Fruit fly (Drosophila melanogaster) whole organism, embryonic: ENCODE data around the gene CG31910.
A peak's percentile ranks its signal among the peaks of the same experiment; 100 is the strongest.

Experiments
- Aef1 ChIP-seq: fragments of 200-800 bp; sonication (Bioruptor generic); IDR thresholded peaks from 3 replicates; pipeline ENCODE4 v1.3.6; 2022; ENCODE audit warnings: missing biosample characterization, missing genetic modification characterization
- B-H1 ChIP-seq: fragments of 200-800 bp; sonication (Bioruptor generic); IDR thresholded peaks from 3 replicates; pipeline ENCODE4 v1.3.6; 2022; ENCODE audit warnings: missing biosample characterization, missing genetic modification characterization
- CG10274 ChIP-seq: fragments of 200-800 bp; sonication (Bioruptor generic); optimal IDR thresholded peaks from 3 replicates; lab custom pipeline; 2017; ENCODE audit warnings: missing biosample characterization, mild to moderate bottlenecking, missing genetic modification characterization
- CG11504 ChIP-seq: fragments of 200-800 bp; sonication (Bioruptor generic); optimal IDR thresholded peaks from 3 replicates; lab custom pipeline; 2019; ENCODE audit warnings: missing biosample characterization, mild to moderate bottlenecking, missing genetic modification characterization, moderate library complexity
- CG12071 ChIP-seq: fragments of 200-800 bp; sonication (Bioruptor generic); optimal IDR thresholded peaks from 3 replicates; lab custom pipeline; 2018; ENCODE audit warnings: missing biosample characterization, mild to moderate bottlenecking, missing genetic modification characterization
- CG12391 ChIP-seq: fragments of 200-800 bp; sonication (Bioruptor generic); optimal IDR thresholded peaks from 3 replicates; lab custom pipeline; 2018; ENCODE audit warnings: missing biosample characterization, mild to moderate bottlenecking, missing genetic modification characterization, moderate library complexity
- CG12744 ChIP-seq: fragments of 200-800 bp; sonication (Bioruptor generic); optimal IDR thresholded peaks from 2 replicates; lab custom pipeline; 2016; ENCODE audit warnings: missing biosample characterization, missing genetic modification characterization
- CG12769 ChIP-seq: fragments of 200-800 bp; sonication (Bioruptor generic); optimal IDR thresholded peaks from 2 replicates; lab custom pipeline; 2019; ENCODE audit warnings: missing biosample characterization, mild to moderate bottlenecking, missing genetic modification characterization, moderate library complexity
- CG14014 ChIP-seq: fragments of 200-800 bp; sonication (Bioruptor generic); IDR thresholded peaks from 2 replicates; pipeline ENCODE4 v1.3.6; 2022; ENCODE audit warnings: missing biosample characterization, missing genetic modification characterization
- CG1603 ChIP-seq: fragments of 200-800 bp; sonication (Bioruptor generic); optimal IDR thresholded peaks from 2 replicates; lab custom pipeline; 2019; ENCODE audit warnings: missing biosample characterization, mild to moderate bottlenecking, missing genetic modification characterization, moderate library complexity
- CG17359 ChIP-seq: fragments of 200-800 bp; sonication (Bioruptor generic); optimal IDR thresholded peaks from 3 replicates; lab custom pipeline; 2018; ENCODE audit warnings: missing biosample characterization, mild to moderate bottlenecking, missing genetic modification characterization, moderate library complexity
- CG2129 ChIP-seq: fragments of 200-800 bp; sonication (Bioruptor generic); IDR thresholded peaks from 2 replicates; pipeline ENCODE4 v1.3.6; 2022; ENCODE audit warnings: missing biosample characterization, missing genetic modification characterization; ENCODE audit not compliant: partially characterized antibody
- CG2712 ChIP-seq: fragments of 200-800 bp; optimal IDR thresholded peaks from 3 replicates; lab custom pipeline; 2019; ENCODE audit warnings: missing biosample characterization, mild to moderate bottlenecking, missing genetic modification characterization, moderate library complexity
- CG30403 ChIP-seq: fragments of 200-800 bp; sonication (Bioruptor generic); optimal IDR thresholded peaks from 3 replicates; lab custom pipeline; 2016; ENCODE audit warnings: missing biosample characterization, missing genetic modification characterization
- CG31441 ChIP-seq: fragments of 200-800 bp; sonication (Bioruptor generic); IDR thresholded peaks from 2 replicates; pipeline ENCODE4 v1.3.6; 2022; ENCODE audit warnings: missing biosample characterization, missing genetic modification characterization
- CG32767 ChIP-seq: fragments of 200-800 bp; sonication (Bioruptor generic); IDR thresholded peaks from 2 replicates; pipeline ENCODE4 v1.3.6; 2022; ENCODE audit warnings: missing biosample characterization, missing genetic modification characterization
- CG5180 ChIP-seq: fragments of 200-800 bp; sonication (Bioruptor generic); optimal IDR thresholded peaks from 3 replicates; lab custom pipeline; 2017; ENCODE audit warnings: missing biosample characterization, missing genetic modification characterization, mild to moderate bottlenecking, moderate library complexity, missing genetic modification reagents
- CG6175 ChIP-seq: fragments of 200-800 bp; sonication (Bioruptor generic); IDR thresholded peaks from 3 replicates; pipeline ENCODE4 v1.3.6; 2022; ENCODE audit warnings: missing biosample characterization, missing genetic modification characterization
- CG7987 ChIP-seq: fragments of 200-800 bp; sonication (Bioruptor generic); optimal IDR thresholded peaks from 2 replicates; lab custom pipeline; 2018; ENCODE audit warnings: missing biosample characterization, mild to moderate bottlenecking, missing genetic modification characterization, moderate library complexity
- CG8388 ChIP-seq: fragments of 200-800 bp; sonication (Bioruptor generic); optimal IDR thresholded peaks from 2 replicates; lab custom pipeline; 2019; ENCODE audit warnings: missing biosample characterization, mild to moderate bottlenecking, missing genetic modification characterization, moderate library complexity
- CG9932 ChIP-seq: fragments of 200-800 bp; sonication (Bioruptor generic); IDR thresholded peaks from 2 replicates; pipeline ENCODE4 v1.3.6; 2022; ENCODE audit warnings: missing biosample characterization, missing genetic modification characterization
- CkIIα-i1 ChIP-seq: fragments of 200-800 bp; sonication (Bioruptor generic); IDR thresholded peaks from 2 replicates; pipeline ENCODE4 v1.3.6; 2022; ENCODE audit warnings: missing biosample characterization, missing genetic modification characterization
- CrebB ChIP-seq: fragments of 200-800 bp; sonication (Bioruptor generic); optimal IDR thresholded peaks from 3 replicates; lab custom pipeline; 2018; ENCODE audit warnings: missing biosample characterization, mild to moderate bottlenecking, missing genetic modification characterization
- Ets65A ChIP-seq: fragments of 200-800 bp; sonication (Bioruptor generic); peaks from one replicate; lab custom pipeline; 2016; ENCODE audit warnings: missing biosample characterization, missing genetic modification characterization
- Fer2 ChIP-seq: fragments of 200-800 bp; sonication (Bioruptor generic); optimal IDR thresholded peaks from 2 replicates; lab custom pipeline; 2018; ENCODE audit warnings: missing biosample characterization, mild to moderate bottlenecking, missing genetic modification characterization, moderate library complexity
- H2.0 ChIP-seq: fragments of 200-800 bp; sonication (Bioruptor generic); IDR thresholded peaks from 2 replicates; pipeline ENCODE4 v1.3.6; 2022; ENCODE audit warnings: missing biosample characterization, missing genetic modification characterization
- HLHmδ ChIP-seq: fragments of 200-800 bp; sonication (Bioruptor generic); optimal IDR thresholded peaks from 2 replicates; lab custom pipeline; 2018; ENCODE audit warnings: missing biosample characterization, mild to moderate bottlenecking, missing genetic modification characterization, moderate library complexity
- Kr ChIP-seq: fragments of 200-800 bp; sonication (Bioruptor generic); optimal IDR thresholded peaks from 2 replicates; lab custom pipeline; 2017; ENCODE audit warnings: missing biosample characterization, mild to moderate bottlenecking, missing genetic modification characterization
- Meics ChIP-seq: fragments of 200-800 bp; sonication (Bioruptor generic); optimal IDR thresholded peaks from 2 replicates; lab custom pipeline; 2017; ENCODE audit warnings: missing biosample characterization, mild to moderate bottlenecking, missing genetic modification characterization
- Myb ChIP-seq: fragments of 200-800 bp; sonication (Bioruptor generic); optimal IDR thresholded peaks from 2 replicates; lab custom pipeline; 2016; ENCODE audit warnings: missing biosample characterization, missing genetic modification characterization
- Oli ChIP-seq: fragments of 200-800 bp; sonication (Bioruptor generic); optimal IDR thresholded peaks from 2 replicates; lab custom pipeline; 2018; ENCODE audit warnings: missing biosample characterization, mild to moderate bottlenecking, missing genetic modification characterization, moderate library complexity
- chinmo ChIP-seq: fragments of 200-800 bp; sonication (Bioruptor generic); IDR thresholded peaks from 4 replicates; pipeline ENCODE4 v1.3.6; 2022; ENCODE audit warnings: missing biosample characterization, missing genetic modification characterization; ENCODE audit not compliant: partially characterized antibody
- dan ChIP-seq: fragments of 200-800 bp; sonication (Bioruptor generic); IDR thresholded peaks from 2 replicates; pipeline ENCODE4 v1.3.6; 2022; ENCODE audit warnings: missing biosample characterization, missing genetic modification characterization
- eve ChIP-seq, 2 experiments: fragments of >200 bp; optimal IDR thresholded peaks; 2 replicates each; lab custom pipeline; 2017; ENCODE audit warnings: missing biosample characterization in 2 of 2, missing genetic modification characterization in 2 of 2
- ewg ChIP-seq: fragments of 200-800 bp; sonication (Bioruptor generic); optimal IDR thresholded peaks from 3 replicates; lab custom pipeline; 2017; ENCODE audit warnings: mild to moderate bottlenecking, missing biosample characterization, missing genetic modification reagents, missing genetic modification characterization
- gem ChIP-seq: fragments of 200-800 bp; sonication (Bioruptor generic); optimal IDR thresholded peaks from 2 replicates; lab custom pipeline; 2019; ENCODE audit warnings: missing biosample characterization, mild to moderate bottlenecking, missing genetic modification characterization, moderate library complexity
- oc ChIP-seq: fragments of 200-800 bp; sonication (Bioruptor generic); optimal IDR thresholded peaks from 2 replicates; lab custom pipeline; 2018; ENCODE audit warnings: missing biosample characterization, mild to moderate bottlenecking, missing genetic modification characterization, moderate library complexity
- phol ChIP-seq: fragments of 200-800 bp; sonication (Bioruptor generic); optimal IDR thresholded peaks from 3 replicates; lab custom pipeline; 2018; ENCODE audit warnings: missing biosample characterization, mild to moderate bottlenecking, missing genetic modification characterization, moderate library complexity
- pita ChIP-seq: fragments of 200-800 bp; sonication (Bioruptor generic); optimal IDR thresholded peaks from 2 replicates; lab custom pipeline; 2017; ENCODE audit warnings: missing biosample characterization, mild to moderate bottlenecking, missing genetic modification characterization
- pros ChIP-seq: fragments of 200-800 bp; sonication (Bioruptor generic); optimal IDR thresholded peaks from 3 replicates; lab custom pipeline; 2019; ENCODE audit warnings: missing biosample characterization, mild to moderate bottlenecking, missing genetic modification characterization, moderate library complexity
- pzg ChIP-seq: fragments of 200-800 bp; sonication (Bioruptor generic); optimal IDR thresholded peaks from 3 replicates; lab custom pipeline; 2018; ENCODE audit warnings: missing biosample characterization, mild to moderate bottlenecking, missing genetic modification characterization, moderate library complexity
- row ChIP-seq: fragments of 200-800 bp; sonication (Bioruptor generic); IDR thresholded peaks from 3 replicates; pipeline ENCODE4 v1.3.6; 2022; ENCODE audit warnings: missing biosample characterization, missing genetic modification characterization
- sens ChIP-seq: fragments of 200-800 bp; sonication (Bioruptor generic); peaks from one replicate; lab custom pipeline; 2016; ENCODE audit warnings: missing biosample characterization, missing genetic modification characterization
- sob ChIP-seq: fragments of 200-800 bp; sonication (Bioruptor generic); IDR thresholded peaks from 2 replicates; pipeline ENCODE4 v1.3.6; 2022; ENCODE audit warnings: missing biosample characterization, missing genetic modification characterization
- sr ChIP-seq: fragments of 200-800 bp; sonication (Bioruptor generic); IDR thresholded peaks from 3 replicates; pipeline ENCODE4 v1.3.6; 2022; ENCODE audit warnings: missing biosample characterization, missing genetic modification characterization
- usp ChIP-seq: fragments of >200 bp; optimal IDR thresholded peaks from 2 replicates; lab custom pipeline; 2017; ENCODE audit warnings: missing biosample characterization, missing genetic modification characterization
- zfh1 ChIP-seq: fragments of 200-800 bp; sonication (Bioruptor generic); IDR thresholded peaks from 3 replicates; pipeline ENCODE4 v1.3.6; 2022; ENCODE audit warnings: missing biosample characterization, missing genetic modification characterization

CG31910 gene

DNA sequence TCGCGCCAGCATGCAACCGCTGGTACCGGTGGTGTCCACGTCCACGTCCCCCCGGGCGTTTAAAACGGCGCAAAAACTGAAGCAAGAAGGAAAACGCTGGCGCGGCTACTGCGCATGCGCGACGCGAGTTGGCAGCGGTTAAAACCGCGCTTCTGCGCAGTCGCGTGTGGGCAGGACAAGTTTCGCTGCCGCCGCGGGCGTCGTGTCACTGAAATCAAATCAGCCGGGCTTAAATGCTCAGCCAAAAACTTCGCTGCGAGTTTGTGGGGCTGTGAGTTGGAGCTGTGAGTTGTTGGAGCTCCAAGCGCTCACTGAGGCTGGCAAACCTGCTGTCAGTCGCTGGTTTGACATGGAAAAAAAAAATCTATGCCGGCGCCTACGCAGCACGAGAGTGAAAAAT, 40.3 kb downstream of the CG31910 start (continued):
- TF ChIP-seq sr (GFP tag; lab: Robert Waterston, UW): peak; percentile 37; the same call in 1 of the 3 replicates
- peak; percentile 79 for TF ChIP-seq CG5180
- 0 out of 3 replicates have a peak, but pooled peaks have one; percentile 26 for TF ChIP-seq CG6175 (GFP tag; lab: Robert Waterston, UW)
- 0 out of 4 replicates have a peak, but pooled peaks have one; percentile 48 for TF ChIP-seq chinmo (GFP tag; lab: Robert Waterston, UW)
- TF ChIP-seq dan (GFP tag; lab: Robert Waterston, UW): no peak
- peak; percentile 22 for TF ChIP-seq ewg (GFP tag; lab: Kevin White, UChicago)
- 0 out of 2 replicates have a peak, but pooled peaks have one; percentile 13 for TF ChIP-seq CG9932 (GFP tag; lab: Robert Waterston, UW)
- TF ChIP-seq eve (GFP tag; optimal IDR thresholded peaks at IDR 0.05; lab: Kevin White, UChicago): no peak
- no peak for TF ChIP-seq usp (GFP tag; lab: Kevin White, UChicago)
- peak; percentile 5; the same call in 1 of the 2 replicates for TF ChIP-seq CG14014
- no peak for TF ChIP-seq pzg (GFP tag; lab: Kevin White, UChicago)
- peak; percentile 16 for TF ChIP-seq CG12769 (tag; lab: Kevin White, UChicago)
- peak; percentile 28; the same call in 1 of the 2 replicates for TF ChIP-seq H2.0 (GFP tag; lab: Robert Waterston, UW)

- TF ChIP-seq CG30403 (GFP tag; lab: Kevin White, UChicago): no peak
- TF ChIP-seq pros (GFP tag; lab: Kevin White, UChicago): peak; percentile 15
- TF ChIP-seq Kr: no peak
- TF ChIP-seq CG31441 (GFP tag; lab: Robert Waterston, UW): 0 out of 2 replicates have a peak, but pooled peaks have one; percentile 14
- no peak for TF ChIP-seq Fer2 (tag; lab: Kevin White, UChicago)
- TF ChIP-seq CG12744 (GFP tag; lab: Kevin White, UChicago): no peak
- no peak for TF ChIP-seq Ets65A (GFP tag; lab: Kevin White, UChicago)
- no peak for TF ChIP-seq CG7987 (GFP tag; lab: Kevin White, UChicago)
- TF ChIP-seq CG10274 (GFP tag; lab: Kevin White, UChicago): no peak
- 0 out of 3 replicates have a peak, but pooled peaks have one; percentile 14 for TF ChIP-seq zfh1
- no peak for TF ChIP-seq Myb (GFP tag; lab: Kevin White, UChicago)
- TF ChIP-seq CG12391 (tag; lab: Kevin White, UChicago): peak; percentile 15
- 0 out of 3 replicates have a peak, but pooled peaks have one; percentile 28 for TF ChIP-seq row
- TF ChIP-seq CG1603 (tag; lab: Kevin White, UChicago): peak; percentile 50
- TF ChIP-seq CkIIα-i1 (GFP tag; lab: Robert Waterston, UW): no peak
- TF ChIP-seq CG8388 (GFP tag; lab: Kevin White, UChicago): peak; percentile 5
- TF ChIP-seq Meics (GFP tag; lab: Kevin White, UChicago): no peak
- TF ChIP-seq sens (GFP tag; lab: Kevin White, UChicago): peak; percentile 59
- peak; percentile 31 for TF ChIP-seq CG17359 (tag; lab: Kevin White, UChicago)
- TF ChIP-seq CG11504: peak; percentile 25
- TF ChIP-seq oc (tag; lab: Kevin White, UChicago): peak; percentile 1
- TF ChIP-seq Aef1 (GFP tag; lab: Robert Waterston, UW): no peak
- peak; percentile 2 for TF ChIP-seq Oli (tag; lab: Kevin White, UChicago)
- no peak for TF ChIP-seq pita (GFP tag; lab: Kevin White, UChicago)
- TF ChIP-seq CG2129 (GFP tag; lab: Robert Waterston, UW): no peak
- peak; percentile 48 for TF ChIP-seq HLHmδ (GFP tag; lab: Kevin White, UChicago)
- TF ChIP-seq CG12071: no peak
- TF ChIP-seq gem (tag; lab: Kevin White, UChicago): peak; percentile 37
- TF ChIP-seq pzg (GFP tag; lab: Kevin White, UChicago): no peak
- no peak for TF ChIP-seq B-H1
- TF ChIP-seq phol (tag; lab: Kevin White, UChicago): peak; percentile 33
- peak; percentile 44 for TF ChIP-seq CG2712
- TF ChIP-seq CG32767 (GFP tag; lab: Robert Waterston, UW): no peak
- TF ChIP-seq sob: no peak
- no peak for TF ChIP-seq CrebB
These were observed 43.8 kb downstream of the CG31910 start for dm6 chr2L:6701409-6702199.
